Fruit fly (Drosophila melanogaster) Kc167 (cell line): ENCODE results near the gene wam.

Source experiments
- Myc ChIP-seq: fragments of >200 bp; optimal IDR thresholded peaks from 2 replicates; lab custom pipeline; 2017; ENCODE audit warnings: missing external identifiers
- Sin3A ChIP-seq: fragments of >200 bp; optimal IDR thresholded peaks from 2 replicates; lab custom pipeline; 2018; ENCODE audit warnings: missing external identifiers
- h ChIP-seq: fragments of >200 bp; optimal IDR thresholded peaks from 3 replicates; lab custom pipeline; 2018; ENCODE audit warnings: missing external identifiers
- insv ChIP-seq: fragments of >200 bp; optimal IDR thresholded peaks from 3 replicates; lab custom pipeline; 2018; ENCODE audit warnings: missing external identifiers
- psq ChIP-seq: fragments of >200 bp; optimal IDR thresholded peaks from 2 replicates; lab custom pipeline; 2017; ENCODE audit warnings: missing external identifiers
- ttk ChIP-seq: sonication (Bioruptor generic); optimal IDR thresholded peaks from 2 replicates; lab custom pipeline; 2017; ENCODE audit warnings: missing external identifiers

The wam gene

dm6 chr3R:23301270-23301669, 13.4 kb upstream of the wam start:
- TF ChIP-seq h (lab: Kevin White, UChicago) (no peak), ttk (no peak), psq (lab: Kevin White, UChicago) (no peak), insv (lab: Kevin White, UChicago) (no peak), Sin3A (lab: Kevin White, UChicago) (no peak), Myc (lab: Kevin White, UChicago) (no peak)

- TF ChIP-seq ttk, result no peak
- no peak for TF ChIP-seq psq (lab: Kevin White, UChicago)
- no peak for TF ChIP-seq h (lab: Kevin White, UChicago)
- TF ChIP-seq insv (lab: Kevin White, UChicago), result no peak
- no peak for TF ChIP-seq Sin3A (lab: Kevin White, UChicago)
- no peak for TF ChIP-seq Myc (lab: Kevin White, UChicago)
These were observed 12.5 kb upstream of the wam start for dm6 chr3R:23300091-23300918.

- no peak for TF ChIP-seq insv (lab: Kevin White, UChicago)
- no peak for TF ChIP-seq psq (lab: Kevin White, UChicago)
- no peak for TF ChIP-seq h (lab: Kevin White, UChicago)
- no peak for TF ChIP-seq Myc (lab: Kevin White, UChicago)
- no peak for TF ChIP-seq Sin3A (lab: Kevin White, UChicago)
- TF ChIP-seq ttk, result no peak
These were observed 9.4 kb upstream of the wam start for dm6 chr3R:23297132-23297862.

dm6 chr3R:23296146-23296545, 8.3 kb upstream of the wam start:
- TF ChIP-seq h (lab: Kevin White, UChicago) (no peak), Sin3A (lab: Kevin White, UChicago) (no peak), ttk (no peak), psq (lab: Kevin White, UChicago) (no peak), Myc (lab: Kevin White, UChicago) (no peak), insv (lab: Kevin White, UChicago) (no peak)

- TF ChIP-seq ttk (no peak), Myc (lab: Kevin White, UChicago) (no peak)
These were observed 7.5 kb upstream of the wam start for dm6 chr3R:23295360-23295772.

dm6 chr3R:23293066-23293777, 5.4 kb upstream of the wam start:
- TF ChIP-seq Sin3A (lab: Kevin White, UChicago) (no peak), psq (lab: Kevin White, UChicago) (no peak), insv (lab: Kevin White, UChicago) (no peak), ttk (no peak), h (lab: Kevin White, UChicago) (no peak), Myc (lab: Kevin White, UChicago) (no peak)

- TF ChIP-seq Myc (lab: Kevin White, UChicago), result no peak
- no peak for TF ChIP-seq Sin3A (lab: Kevin White, UChicago)
- no peak for TF ChIP-seq ttk
- TF ChIP-seq insv (lab: Kevin White, UChicago), result no peak
- no peak for TF ChIP-seq h (lab: Kevin White, UChicago)
- TF ChIP-seq psq (lab: Kevin White, UChicago), result no peak
These were observed 4.4 kb upstream of the wam start for dm6 chr3R:23292267-23292666.

- TF ChIP-seq Myc (lab: Kevin White, UChicago) (no peak), ttk (no peak), psq (lab: Kevin White, UChicago) (no peak), insv (lab: Kevin White, UChicago) (no peak), h (lab: Kevin White, UChicago) (no peak), Sin3A (lab: Kevin White, UChicago) (no peak)
These were observed 2.2 kb upstream of the wam start, which contains the start of gene bb8 for dm6 chr3R:23290089-23290488. TSS of gene bb8 (minus strand) at chr3R:23290189.

dm6 chr3R:23284256-23284655, 3.6 kb downstream of the wam start:
- TF ChIP-seq insv (lab: Kevin White, UChicago) (no peak), ttk (no peak), Myc (lab: Kevin White, UChicago) (no peak), psq (lab: Kevin White, UChicago) (no peak), Sin3A (lab: Kevin White, UChicago) (no peak), h (lab: Kevin White, UChicago) (no peak)

- no peak for TF ChIP-seq insv (lab: Kevin White, UChicago)
- TF ChIP-seq Sin3A (lab: Kevin White, UChicago), result no peak
- no peak for TF ChIP-seq h (lab: Kevin White, UChicago)
- no peak for TF ChIP-seq psq (lab: Kevin White, UChicago)
- TF ChIP-seq ttk, result no peak
- TF ChIP-seq Myc (lab: Kevin White, UChicago), result no peak
These were observed 4.1 kb downstream of the wam start, which contains the start of gene CG6763 for dm6 chr3R:23283702-23284101. TSS of gene CG6763 (plus strand) at chr3R:23284002.

dm6 chr3R:23280806-23281257, 7.0 kb downstream of the wam start, which contains the start of the genes orb and Cdc16:
TSS of gene orb (minus strand) at chr3R:23280856.
TSS of gene Cdc16 (plus strand) at chr3R:23281201.
- TF ChIP-seq psq (lab: Kevin White, UChicago) (no peak), Myc (lab: Kevin White, UChicago) (no peak), Sin3A (lab: Kevin White, UChicago) (no peak), h (lab: Kevin White, UChicago) (no peak), insv (lab: Kevin White, UChicago) (no peak), ttk (no peak)
